Worm (Caenorhabditis elegans): Measurements from ENCODE around the gene cpna-1.

The cpna-1 gene

ce11 chrII:4229106-4229708 is 42.7 kb downstream of the cpna-1 start, which contains the start of gene C16A11.3:
C16A11.3 (plus strand) TSS chrII:4229545.
- no peak for TF ChIP-seq mab-5 (tag; optimal IDR thresholded peaks at IDR 0.05)
- no peak for TF ChIP-seq snpc-4 (tag; optimal IDR thresholded peaks at IDR 0.05)
- no peak for TF ChIP-seq sma-3 (GFP tag; optimal IDR thresholded peaks at IDR 0.05)
- TF ChIP-seq unc-62 (GFP tag; optimal IDR thresholded peaks at IDR 0.05) = no peak
- TF ChIP-seq elt-3 (tag; optimal IDR thresholded peaks at IDR 0.05) = no peak
- no peak for TF ChIP-seq nhr-23 (tag; optimal IDR thresholded peaks at IDR 0.05)
- no peak for TF ChIP-seq ztf-4 (tag; optimal IDR thresholded peaks at IDR 0.05)
- no peak for TF ChIP-seq Y55F3AM.14 (GFP tag; optimal IDR thresholded peaks at IDR 0.05)
- TF ChIP-seq fos-1 (tag; optimal IDR thresholded peaks at IDR 0.05) = no peak
- TF ChIP-seq zag-1 (tag; optimal IDR thresholded peaks at IDR 0.05) = no peak
- TF ChIP-seq blmp-1 (tag; optimal IDR thresholded peaks at IDR 0.05; ENCODE audit: insufficient read depth) = no peak
- TF ChIP-seq mbf-1 (tag; optimal IDR thresholded peaks at IDR 0.05) = no peak

- TF ChIP-seq skn-1 (tag; optimal IDR thresholded peaks at IDR 0.05) (no peak), nhr-129 (tag; optimal IDR thresholded peaks at IDR 0.05) (no peak), nhr-25 (tag; optimal IDR thresholded peaks at IDR 0.05) (no peak), snpc-4 (tag; optimal IDR thresholded peaks at IDR 0.05) (no peak)
These were observed 44.5 kb downstream of the cpna-1 start, which contains the start of gene C16A11.10 for ce11 chrII:4230816-4231435. C16A11.10 (plus strand) TSS chrII:4231385.

DNA sequence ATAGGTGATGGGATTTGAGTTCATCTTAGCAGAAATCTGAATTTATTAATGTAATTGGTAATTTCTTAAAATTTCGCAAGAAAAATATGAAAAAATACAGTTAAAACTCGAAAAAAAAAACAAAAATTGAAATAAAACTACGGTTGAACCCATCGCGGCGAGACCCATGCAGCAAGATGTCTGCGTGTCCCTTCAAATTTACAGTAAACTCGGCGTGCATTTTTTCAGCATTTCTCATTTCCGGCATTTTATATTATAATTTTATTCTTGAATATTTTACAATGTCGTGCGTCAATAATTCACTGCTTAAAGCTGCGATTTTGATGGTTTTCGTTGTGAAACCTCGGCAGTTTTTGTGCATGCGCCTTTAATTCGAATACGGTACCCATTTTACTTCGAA is 49.5 kb downstream of the cpna-1 start, which contains the start of gene fbxc-43:
Gene fbxc-43 (minus strand): TSS at position 38 of the 400 bp plus-strand sequence.
- TF ChIP-seq blmp-1 (tag; optimal IDR thresholded peaks at IDR 0.05; ENCODE audit: insufficient read depth) (no peak), ztf-1 (GFP tag; conservative IDR thresholded peaks at IDR 0.05) (no peak), C34F6.9 (tag; optimal IDR thresholded peaks at IDR 0.05) (no peak), ceh-82 (tag; optimal IDR thresholded peaks at IDR 0.05) (no peak), nhr-12 (tag; optimal IDR thresholded peaks at IDR 0.05) (no peak), crh-2 (tag; optimal IDR thresholded peaks at IDR 0.05) (no peak), R02D3.7 (tag; optimal IDR thresholded peaks at IDR 0.05) (no peak)

ce11 chrII:4237701-4238214 is 51.3 kb downstream of the cpna-1 start, which contains the start of the genes fbxc-44 and C16A11.2:
fbxc-44 (minus strand) TSS chrII:4237751.
C16A11.2 (plus strand) TSS chrII:4238203.
- TF ChIP-seq mab-5 (tag; optimal IDR thresholded peaks at IDR 0.05) (no peak), unc-55 (GFP tag; optimal IDR thresholded peaks at IDR 0.05) (peak; percentile 45), elt-3 (tag; optimal IDR thresholded peaks at IDR 0.05) (no peak), gmeb-1 (tag; optimal IDR thresholded peaks at IDR 0.05) (peak; percentile 51), nhr-129 (tag; optimal IDR thresholded peaks at IDR 0.05) (peak; percentile 5), ztf-1 (GFP tag; conservative IDR thresholded peaks at IDR 0.05) (no peak), lin-11 (tag; optimal IDR thresholded peaks at IDR 0.05) (peak; percentile 18), F13H6.1 (tag; optimal IDR thresholded peaks at IDR 0.05) (peak; percentile 22)

ce11 chrII:4238963-4239362 is 52.5 kb downstream of the cpna-1 start:
- TF ChIP-seq peb-1 (tag; optimal IDR thresholded peaks at IDR 0.05) (no peak), nhr-10 (tag; optimal IDR thresholded peaks at IDR 0.05) (no peak), lin-11 (tag; optimal IDR thresholded peaks at IDR 0.05) (no peak), R02D3.7 (tag; optimal IDR thresholded peaks at IDR 0.05) (no peak), nhr-11 (tag; optimal IDR thresholded peaks at IDR 0.05) (no peak), sem-4 (tag; optimal IDR thresholded peaks at IDR 0.05) (no peak), ztf-1 (GFP tag; conservative IDR thresholded peaks at IDR 0.05) (no peak), F13H6.1 (tag; optimal IDR thresholded peaks at IDR 0.05) (no peak), lin-13 (GFP tag; optimal IDR thresholded peaks at IDR 0.05) (no peak), crh-2 (tag; optimal IDR thresholded peaks at IDR 0.05) (no peak), mbf-1 (tag; optimal IDR thresholded peaks at IDR 0.05) (no peak), zag-1 (tag; optimal IDR thresholded peaks at IDR 0.05) (no peak), sma-9 (GFP tag; optimal IDR thresholded peaks at IDR 0.05) (no peak), sma-9 (tag; optimal IDR thresholded peaks at IDR 0.05) (no peak), nhr-25 (tag; optimal IDR thresholded peaks at IDR 0.05) (no peak), lin-39 (tag; optimal IDR thresholded peaks at IDR 0.05) (no peak), ama-1 (optimal IDR thresholded peaks at IDR 0.05) (no peak), nhr-237 (tag; optimal IDR thresholded peaks at IDR 0.05) (no peak), C34F6.9 (tag; optimal IDR thresholded peaks at IDR 0.05) (no peak), gmeb-1 (tag; optimal IDR thresholded peaks at IDR 0.05) (no peak), ceh-16 (tag; optimal IDR thresholded peaks at IDR 0.05) (no peak)
